Fruit fly (Drosophila melanogaster): Measurements from ENCODE around the gene CG4199.

- TF ChIP-seq CG8765 (GFP tag; IDR thresholded peaks at IDR 0.05) (no peak), CG2678 (tag; optimal IDR thresholded peaks at IDR 0.05) (peak; percentile 81), ftz-f1 (GFP tag; optimal IDR thresholded peaks at IDR 0.05) (peak; percentile 69), ERR (GFP tag; optimal IDR thresholded peaks at IDR 0.05) (peak; percentile 26), CG2116 (GFP tag; optimal IDR thresholded peaks at IDR 0.05) (no peak), CG9932 (GFP tag; IDR thresholded peaks at IDR 0.05) (peak; percentile 51; the same call in 1 of the 2 replicates), Kr (GFP tag; optimal IDR thresholded peaks at IDR 0.05) (no peak), Lim3 (GFP tag; IDR thresholded peaks at IDR 0.05) (no peak)
Observed at dm6 chrX:2071878-2072817, 1.1 kb downstream of the CG4199 start, which contains the start of gene Rtca.

All from whole organism, embryonic.